Worm (Caenorhabditis elegans): ENCODE measurements around the gene K11G12.6.

- TF ChIP-seq W03F9.2 (tag; optimal IDR thresholded peaks at IDR 0.05) (no peak), him-1 (tag; optimal IDR thresholded peaks at IDR 0.05) (no peak)
These were observed 6.0 kb upstream of the K11G12.6 start for ce11 chrX:6735494-6735893.
